Fruit fly (Drosophila melanogaster): ENCODE data around the gene MtnA.

Gene MtnA

dm6 chr3R:9783240-9783917 lies 791 bp downstream of the MtnA start (continued):
- TF ChIP-seq eyg (GFP tag; optimal IDR thresholded peaks at IDR 0.05), result no peak
- no peak for TF ChIP-seq sima (GFP tag; optimal IDR thresholded peaks at IDR 0.05)
- no peak for TF ChIP-seq sisA (GFP tag; IDR thresholded peaks at IDR 0.05)
- peak; percentile 49 for TF ChIP-seq MTF-1 (GFP tag; optimal IDR thresholded peaks at IDR 0.05; ENCODE audit: borderline replicate concordance)
- no peak for TF ChIP-seq Stat92E (GFP tag; optimal IDR thresholded peaks at IDR 0.05)
- no peak for TF ChIP-seq GATAe (GFP tag; conservative IDR thresholded peaks at IDR 0.05)
- TF ChIP-seq run (tag; optimal IDR thresholded peaks at IDR 0.05), result no peak
- no peak for TF ChIP-seq psq (GFP tag; optimal IDR thresholded peaks at IDR 0.05)
- TF ChIP-seq Mrtf (GFP tag; IDR thresholded peaks at IDR 0.05), result no peak
- TF ChIP-seq sim (GFP tag; IDR thresholded peaks at IDR 0.05), result no peak
- no peak for TF ChIP-seq zfh1 (GFP tag; IDR thresholded peaks at IDR 0.05)
- TF ChIP-seq ham (GFP tag; IDR thresholded peaks at IDR 0.05), result no peak
- TF ChIP-seq CG1647 (GFP tag; optimal IDR thresholded peaks at IDR 0.05), result no peak
- TF ChIP-seq dmrt11E (tag; optimal IDR thresholded peaks at IDR 0.05), result peak; percentile 2
- no peak for TF ChIP-seq Vsx1 (GFP tag; optimal IDR thresholded peaks at IDR 0.05)
- no peak for TF ChIP-seq CG2889 (GFP tag; IDR thresholded peaks at IDR 0.05)
- TF ChIP-seq CG7839 (tag; optimal IDR thresholded peaks at IDR 0.05), result peak; percentile 41
- TF ChIP-seq Xbp1 (GFP tag; optimal IDR thresholded peaks at IDR 0.05), result peak; percentile 6
- TF ChIP-seq gt (GFP tag; IDR thresholded peaks at IDR 0.05), result no peak
- no peak for TF ChIP-seq ato (GFP tag; IDR thresholded peaks at IDR 0.05; ENCODE audit: partially characterized antibody)
- TF ChIP-seq CG11696 (GFP tag; IDR thresholded peaks at IDR 0.05), result peak; percentile 79
- no peak for TF ChIP-seq CG10565 (GFP tag; optimal IDR thresholded peaks at IDR 0.05)
- no peak for TF ChIP-seq nerfin-2 (GFP tag; IDR thresholded peaks at IDR 0.05; ENCODE audit: partially characterized antibody)
- TF ChIP-seq CG9727 (GFP tag; optimal IDR thresholded peaks at IDR 0.05), result no peak
- TF ChIP-seq CG9437 (GFP tag; optimal IDR thresholded peaks at IDR 0.05), result no peak
- TF ChIP-seq CG12744 (GFP tag; optimal IDR thresholded peaks at IDR 0.05), result no peak
- no peak for TF ChIP-seq Med (GFP tag)
- no peak for TF ChIP-seq emc (GFP tag; optimal IDR thresholded peaks at IDR 0.05)
- TF ChIP-seq Camta (GFP tag; optimal IDR thresholded peaks at IDR 0.05), result no peak
- TF ChIP-seq Ptx1 (GFP tag; IDR thresholded peaks at IDR 0.05), result peak; percentile 16; the same call in 1 of the 2 replicates
- no peak for TF ChIP-seq zf30C (GFP tag; optimal IDR thresholded peaks at IDR 0.05)
- no peak for TF ChIP-seq Awh (GFP tag; IDR thresholded peaks at IDR 0.05)
- TF ChIP-seq Hr78 (GFP tag; optimal IDR thresholded peaks at IDR 0.05), result peak in 1 of 2 experiments; percentile 52
- no peak for TF ChIP-seq CG13894 (tag; optimal IDR thresholded peaks at IDR 0.05)
- TF ChIP-seq gem (tag; optimal IDR thresholded peaks at IDR 0.05), result peak; percentile 73
- no peak for TF ChIP-seq pzg (GFP tag; optimal IDR thresholded peaks at IDR 0.05)
- no peak for TF ChIP-seq HLHmδ (GFP tag; optimal IDR thresholded peaks at IDR 0.05)
- no peak for TF ChIP-seq CG6813 (GFP tag; optimal IDR thresholded peaks at IDR 0.05)
- TF ChIP-seq gsb-n (tag; optimal IDR thresholded peaks at IDR 0.05), result peak; percentile 14
- no peak for TF ChIP-seq amos (GFP tag; IDR thresholded peaks at IDR 0.05; ENCODE audit: partially characterized antibody)
- no peak for TF ChIP-seq CG31365 (tag; optimal IDR thresholded peaks at IDR 0.05)
- 0 out of 3 replicates have a peak, but pooled peaks have one; percentile 25 for TF ChIP-seq so (GFP tag; IDR thresholded peaks at IDR 0.05)
- no peak for TF ChIP-seq Fer3 (tag; optimal IDR thresholded peaks at IDR 0.05)
- no peak for TF ChIP-seq Neu2 (GFP tag; optimal IDR thresholded peaks at IDR 0.05; ENCODE audit: borderline replicate concordance)
- TF ChIP-seq CG5180 (GFP tag; optimal IDR thresholded peaks at IDR 0.05), result no peak
- TF ChIP-seq insv (GFP tag; optimal IDR thresholded peaks at IDR 0.05), result no peak
- TF ChIP-seq CG8089 (GFP tag; optimal IDR thresholded peaks at IDR 0.05), result no peak
- no peak for TF ChIP-seq CG6175 (GFP tag; IDR thresholded peaks at IDR 0.05)
- no peak for TF ChIP-seq CG4730 (GFP tag; IDR thresholded peaks at IDR 0.05)
